Worm (Caenorhabditis elegans): ENCODE data around the gene clec-162.
"Not testable (repeated sequence)": the region's sequence is repeated elsewhere in the genome, so short reads cannot be mapped to it uniquely, and the experiment has no call there.

Gene clec-162

DNA sequence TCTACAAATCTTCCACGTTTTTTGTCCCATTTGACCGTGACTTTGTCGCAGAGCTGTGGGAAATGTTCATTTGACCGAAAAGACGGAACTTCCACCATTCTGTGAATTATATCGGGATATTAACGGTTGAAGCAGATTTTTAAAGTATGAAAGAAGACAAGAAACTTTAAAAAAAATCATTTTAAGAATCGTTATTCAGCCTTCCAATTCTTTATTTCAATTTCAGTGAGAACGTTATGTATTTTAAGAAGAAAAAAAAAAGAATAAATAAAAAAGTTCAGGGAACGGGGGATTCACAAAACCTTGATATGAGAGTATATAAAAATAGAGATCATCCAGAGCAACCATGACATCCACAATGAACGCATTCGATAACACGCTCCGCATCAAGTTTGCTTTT, 30.5 kb downstream of the clec-162 start, which contains the start of gene set-3:
Gene set-3 (minus strand): TSS at position 101 of the 400 bp plus-strand sequence.
- TF ChIP-seq ceh-24 (tag; optimal IDR thresholded peaks at IDR 0.05) (no peak), K09A11.1 (tag; optimal IDR thresholded peaks at IDR 0.05; ENCODE audit: insufficient read depth) (no peak), unc-55 (GFP tag; optimal IDR thresholded peaks at IDR 0.05) (no peak), K02D7.2 (tag; optimal IDR thresholded peaks at IDR 0.05) (no peak), ceh-6 (GFP tag; optimal IDR thresholded peaks at IDR 0.05) (no peak), fkh-10 (GFP tag; optimal IDR thresholded peaks at IDR 0.05) (no peak), sdc-2 (tag; optimal IDR thresholded peaks at IDR 0.05) (no peak)

DNA sequence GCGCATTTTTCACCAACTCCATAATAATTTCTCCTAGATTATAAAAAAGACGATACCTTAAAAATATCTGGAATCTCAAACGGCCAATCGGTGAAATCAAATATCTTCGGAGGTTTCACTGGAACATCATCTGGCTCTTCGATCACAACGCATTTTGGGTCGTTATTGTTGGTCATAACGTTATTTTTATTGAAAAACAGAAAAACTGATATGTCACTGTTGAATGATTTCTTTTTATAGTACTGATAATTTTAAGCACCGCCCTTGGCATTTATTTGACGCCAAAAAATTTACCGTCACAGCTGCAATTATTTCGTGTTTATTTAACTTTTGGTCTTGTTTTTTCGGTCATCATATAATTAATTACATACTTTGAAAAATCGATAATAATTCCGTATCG, 35.0 kb downstream of the clec-162 start, which contains the start of gene best-5:
Gene best-5 (minus strand): TSS at position 210 of the 400 bp plus-strand sequence.
- TF ChIP-seq fkh-6 (tag; optimal IDR thresholded peaks at IDR 0.05): no peak

DNA sequence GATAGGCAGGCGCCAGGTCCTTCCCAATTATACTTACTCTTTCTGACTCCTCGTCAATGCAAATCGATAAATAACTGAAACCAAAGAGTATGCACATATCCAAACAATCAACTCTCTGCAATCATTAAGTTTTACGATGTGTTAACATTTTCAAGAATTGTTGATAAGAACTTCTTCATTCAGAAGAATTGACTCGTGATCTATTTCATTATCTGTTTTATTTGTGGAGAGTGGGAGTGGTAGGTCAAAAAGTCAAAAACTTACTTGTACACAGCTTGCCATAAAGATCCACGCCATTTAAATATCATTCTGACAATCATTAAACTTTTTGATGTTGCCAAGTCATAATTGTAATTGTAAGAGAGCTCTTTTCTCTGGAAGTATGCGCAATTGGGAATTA, 35.6 kb downstream of the clec-162 start:
- TF ChIP-seq ceh-19 (GFP tag; optimal IDR thresholded peaks at IDR 0.05) (no peak), ceh-6 (GFP tag; optimal IDR thresholded peaks at IDR 0.05) (no peak), pat-9 (tag; optimal IDR thresholded peaks at IDR 0.05) (no peak), fax-1 (tag; optimal IDR thresholded peaks at IDR 0.05) (no peak), ceh-9 (tag; optimal IDR thresholded peaks at IDR 0.05) (no peak), elt-4 (tag; optimal IDR thresholded peaks at IDR 0.05) (no peak), hlh-8 (tag; optimal IDR thresholded peaks at IDR 0.05) (no peak), pha-2 (tag; optimal IDR thresholded peaks at IDR 0.05) (no peak)

DNA sequence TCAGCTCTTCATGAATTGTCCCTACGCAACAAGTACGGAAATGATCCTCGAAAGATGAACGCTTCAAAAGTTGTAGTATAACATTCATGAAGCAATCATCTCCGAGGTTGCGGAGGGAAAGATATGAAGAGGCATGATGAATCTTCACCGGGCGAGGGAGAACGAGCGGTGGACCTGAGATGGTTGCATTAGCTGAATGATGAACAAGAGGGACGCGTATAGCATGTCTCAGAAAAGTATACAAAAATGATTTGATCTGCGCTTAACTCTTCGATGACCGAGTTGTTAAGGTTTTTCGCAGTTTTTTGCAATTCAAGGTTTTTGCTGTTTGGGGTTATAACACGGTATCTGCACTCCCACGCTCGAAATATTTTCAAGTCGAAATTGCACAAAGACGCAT, 39.1 kb downstream of the clec-162 start, which contains the start of gene C07A9.10:
Gene C07A9.10 (minus strand): TSS at position 101 of the 400 bp plus-strand sequence.
- no peak for TF ChIP-seq elt-4 (tag; optimal IDR thresholded peaks at IDR 0.05)
- TF ChIP-seq ahr-1 (tag; optimal IDR thresholded peaks at IDR 0.05): no peak
- no peak for TF ChIP-seq ceh-6 (GFP tag; optimal IDR thresholded peaks at IDR 0.05)
- no peak for TF ChIP-seq T23F11.4 (GFP tag; optimal IDR thresholded peaks at IDR 0.05)
- TF ChIP-seq pag-3 (tag; optimal IDR thresholded peaks at IDR 0.05; ENCODE audit: borderline replicate concordance): no peak
- TF ChIP-seq ceh-34 (tag; optimal IDR thresholded peaks at IDR 0.05): no peak
- no peak for TF ChIP-seq ceh-45 (GFP tag; IDR thresholded peaks at IDR 0.05)
- TF ChIP-seq unc-55 (GFP tag; optimal IDR thresholded peaks at IDR 0.05): no peak
- no peak for TF ChIP-seq ceh-18 (tag; optimal IDR thresholded peaks at IDR 0.05)
- TF ChIP-seq eyg-1 (tag; optimal IDR thresholded peaks at IDR 0.05): no peak
- TF ChIP-seq mec-3 (tag; optimal IDR thresholded peaks at IDR 0.05; ENCODE audit: borderline replicate concordance): no peak

DNA sequence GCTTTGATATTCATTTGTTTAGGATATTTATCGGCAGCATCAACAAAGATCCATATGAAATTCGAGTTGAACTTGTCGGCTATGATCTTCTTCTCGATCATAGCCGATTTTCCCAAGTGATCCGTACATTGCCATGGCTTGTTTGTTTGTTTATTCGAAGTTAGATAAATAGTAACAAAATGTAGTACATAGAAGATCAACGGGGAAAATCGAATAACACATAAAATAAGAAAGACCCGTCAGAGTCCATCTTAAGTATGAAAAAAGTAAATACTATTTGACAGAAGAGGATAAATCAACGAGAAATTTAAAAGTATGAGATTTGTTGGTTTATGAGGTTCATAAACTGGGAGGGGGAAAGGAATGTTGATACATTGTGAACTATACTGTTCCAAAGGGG, 42.3 kb downstream of the clec-162 start, which contains the start of gene C07A9.5:
Gene C07A9.5 (minus strand): TSS at position 101 of the 400 bp plus-strand sequence.
- TF ChIP-seq odd-2 (tag; optimal IDR thresholded peaks at IDR 0.05); hlh-6 (tag; optimal IDR thresholded peaks at IDR 0.05); unc-3 (GFP tag; conservative IDR thresholded peaks at IDR 0.05); unc-3 (tag; optimal IDR thresholded peaks at IDR 0.05): not testable (repeated sequence)

DNA sequence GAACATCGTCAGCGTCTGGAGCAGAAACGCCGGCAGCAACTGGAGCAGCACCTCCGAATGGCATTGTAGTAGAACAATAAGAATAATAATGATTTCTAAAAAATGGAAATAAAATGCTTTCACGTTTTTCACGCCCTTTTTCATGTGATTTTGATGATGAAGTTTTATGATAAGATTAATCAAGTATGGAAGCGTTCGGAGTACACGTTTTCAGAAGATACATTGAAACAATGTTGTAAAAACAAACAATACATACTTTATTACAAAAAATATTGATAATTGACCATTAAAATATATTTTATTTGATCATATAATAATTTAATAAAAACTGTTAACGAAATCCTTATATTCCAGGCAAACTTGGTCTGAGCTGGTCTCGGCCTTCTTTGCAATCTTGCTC, 43.8 kb downstream of the clec-162 start, which contains the start of gene C07A9.13:
Gene C07A9.13 (minus strand): TSS at position 101 of the 400 bp plus-strand sequence.
- TF ChIP-seq tbx-2, syd-9, elt-2 (tag; optimal IDR thresholded peaks at IDR 0.05): not testable (repeated sequence)

DNA sequence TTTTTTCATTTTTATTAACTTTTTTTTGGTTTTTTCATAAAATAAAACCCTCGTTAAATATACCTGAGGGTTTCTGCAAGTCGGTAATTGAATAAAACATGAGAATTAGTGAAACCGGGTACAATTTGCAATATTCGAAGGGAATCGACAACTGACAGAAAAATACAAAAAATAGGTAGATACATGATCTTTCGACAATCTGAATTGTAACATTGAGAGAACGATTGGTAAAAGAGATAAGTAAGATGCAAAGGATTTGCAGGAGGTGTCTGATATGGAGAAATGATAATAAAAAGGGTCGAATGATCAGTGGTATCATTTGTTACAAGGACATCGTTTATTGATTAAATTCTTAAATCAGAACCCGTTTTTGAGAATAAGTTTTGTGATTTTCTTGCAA, 46.2 kb downstream of the clec-162 start, which contains the start of gene ugt-60:
Gene ugt-60 (minus strand): TSS at position 233 of the 400 bp plus-strand sequence.
- TF ChIP-seq hlh-13 (GFP tag; optimal IDR thresholded peaks at IDR 0.05) (no peak), elt-4 (tag; optimal IDR thresholded peaks at IDR 0.05) (no peak), nhr-11 (tag; optimal IDR thresholded peaks at IDR 0.05) (peak; percentile 5)

Data from whole organism, late embryonic.